Fruit fly (Drosophila melanogaster): ENCODE results near the gene Fadd.

Fadd gene

DNA sequence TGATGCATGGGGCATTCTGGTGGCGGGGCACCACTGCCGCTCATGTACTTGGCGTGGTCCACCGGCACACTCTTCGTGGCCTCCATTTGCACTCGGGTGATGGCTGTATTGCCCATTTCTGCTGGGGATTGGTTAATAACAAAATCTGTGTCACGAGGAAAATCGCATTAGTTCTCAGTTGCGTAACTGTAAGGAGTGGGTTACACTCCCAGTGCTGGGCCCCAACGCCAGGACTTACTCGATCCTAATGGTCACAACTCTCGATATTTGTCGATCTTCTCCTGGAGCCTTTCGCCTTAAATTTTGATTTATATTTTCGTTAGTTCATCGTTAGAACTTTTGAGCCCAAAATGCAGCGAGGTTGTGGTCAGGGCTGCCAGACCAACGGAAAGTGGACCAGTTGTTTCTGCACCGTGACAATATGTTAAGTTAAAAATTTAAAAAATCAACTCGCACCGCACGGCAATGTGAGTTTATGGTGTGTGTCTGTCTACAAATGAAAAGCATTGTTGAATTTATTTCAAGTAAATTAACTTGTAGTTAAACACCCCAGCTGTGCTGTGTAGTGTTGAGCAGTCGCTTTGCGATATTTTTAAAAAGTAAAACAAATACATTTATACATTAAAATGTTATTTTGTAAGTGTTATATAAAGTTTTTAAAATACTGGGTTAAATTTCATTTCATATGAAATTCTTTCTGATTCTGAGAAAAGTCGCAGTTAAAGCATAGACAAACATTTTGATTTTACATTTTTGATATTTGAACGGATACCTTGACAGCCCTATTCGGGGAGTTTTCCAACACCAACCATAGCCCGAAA lies 7.1 kb upstream of the Fadd start, which contains the start of the genes Cchl and ND-42 (continued):
- peak; percentile 52; the same call in 1 of the 3 replicates for TF ChIP-seq ase (GFP tag; IDR thresholded peaks at IDR 0.05)
- TF ChIP-seq CG2116 (GFP tag; optimal IDR thresholded peaks at IDR 0.05): peak; percentile 81
- TF ChIP-seq Taf1 (GFP tag; IDR thresholded peaks at IDR 0.05): no peak; the same call in 1 of the 2 replicates
- TF ChIP-seq aop (GFP tag; IDR thresholded peaks at IDR 0.05): no peak; the same call in 1 of the 2 replicates
- TF ChIP-seq sima (GFP tag; optimal IDR thresholded peaks at IDR 0.05): no peak
- TF ChIP-seq CG2199 (GFP tag; IDR thresholded peaks at IDR 0.05): 0 out of 3 replicates have a peak, but pooled peaks have one; percentile 38
- no peak for TF ChIP-seq Sox100B (GFP tag; optimal IDR thresholded peaks at IDR 0.05)
- peak; percentile 53 for TF ChIP-seq crc (GFP tag; optimal IDR thresholded peaks at IDR 0.05)
- TF ChIP-seq Myb (GFP tag; optimal IDR thresholded peaks at IDR 0.05): peak; percentile 55
- TF ChIP-seq Aef1 (GFP tag; IDR thresholded peaks at IDR 0.05): peak; percentile 73; the same call in 2 of the 3 replicates
- no peak for TF ChIP-seq sc (optimal IDR thresholded peaks at IDR 0.05)
- peak; percentile 68 for TF ChIP-seq sc (GFP tag; optimal IDR thresholded peaks at IDR 0.05)
- TF ChIP-seq gcm (GFP tag; optimal IDR thresholded peaks at IDR 0.05): peak; percentile 64
- TF ChIP-seq CG17359 (tag; optimal IDR thresholded peaks at IDR 0.05): peak; percentile 72
- TF ChIP-seq otp (GFP tag; IDR thresholded peaks at IDR 0.05): peak; percentile 42; the same call in 1 of the 3 replicates
- peak; percentile 81 for TF ChIP-seq CG8924 (tag; optimal IDR thresholded peaks at IDR 0.05)
- TF ChIP-seq CG10959 (GFP tag; IDR thresholded peaks at IDR 0.05): peak; percentile 11; the same call in 1 of the 2 replicates
- no peak for TF ChIP-seq Dip2 (GFP tag; IDR thresholded peaks at IDR 0.05)
- peak; percentile 79 for TF ChIP-seq NfI (GFP tag; optimal IDR thresholded peaks at IDR 0.05)
- no peak for TF ChIP-seq gem (tag; optimal IDR thresholded peaks at IDR 0.05)
- TF ChIP-seq sim (GFP tag; IDR thresholded peaks at IDR 0.05): no peak
- TF ChIP-seq gsb-n (tag; optimal IDR thresholded peaks at IDR 0.05): no peak
- TF ChIP-seq B-H2 (GFP tag; optimal IDR thresholded peaks at IDR 0.05): peak; percentile 88
- peak; percentile 47; the same call in 1 of the 3 replicates for TF ChIP-seq Mrtf (GFP tag; IDR thresholded peaks at IDR 0.05)
- no peak for TF ChIP-seq fd64A (GFP tag; optimal IDR thresholded peaks at IDR 0.05)
- TF ChIP-seq Hey (tag; optimal IDR thresholded peaks at IDR 0.05): no peak

DNA sequence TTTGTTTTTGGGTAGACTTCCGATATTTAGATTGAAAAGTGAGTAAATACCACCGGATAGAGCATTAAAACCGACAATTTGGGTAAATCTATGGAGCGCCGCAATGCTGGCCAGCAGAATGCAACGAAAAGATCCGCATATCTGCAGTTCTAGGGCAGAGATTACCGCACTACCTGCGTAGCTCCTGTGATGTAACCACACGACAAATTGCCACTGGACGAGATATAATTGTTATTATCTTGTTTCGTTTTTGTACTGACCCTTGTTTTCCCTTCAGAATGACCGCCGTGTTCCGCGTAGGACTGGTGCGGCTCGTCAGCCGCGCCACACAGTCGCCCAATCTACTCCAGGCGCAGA lies 6.5 kb upstream of the Fadd start:
- TF ChIP-seq ham (GFP tag; IDR thresholded peaks at IDR 0.05) (no peak), CG7372 (GFP tag; IDR thresholded peaks at IDR 0.05) (no peak), CG31365 (tag; optimal IDR thresholded peaks at IDR 0.05) (no peak), CG17568 (GFP tag; optimal IDR thresholded peaks at IDR 0.05) (no peak), H15 (GFP tag; IDR thresholded peaks at IDR 0.05) (no peak), Drgx (GFP tag; IDR thresholded peaks at IDR 0.05) (no peak), bsh (GFP tag; optimal IDR thresholded peaks at IDR 0.05) (no peak), Dbx (GFP tag; IDR thresholded peaks at IDR 0.05) (no peak), sob (GFP tag; IDR thresholded peaks at IDR 0.05) (no peak), crc (GFP tag; optimal IDR thresholded peaks at IDR 0.05) (no peak), CG16815 (GFP tag; optimal IDR thresholded peaks at IDR 0.05) (no peak), danr (GFP tag; IDR thresholded peaks at IDR 0.05) (no peak), knrl (GFP tag; IDR thresholded peaks at IDR 0.05; ENCODE audit: partially characterized antibody) (no peak), CG2120 (GFP tag; optimal IDR thresholded peaks at IDR 0.05) (no peak), gt (GFP tag; IDR thresholded peaks at IDR 0.05) (no peak), CG14710 (tag; optimal IDR thresholded peaks at IDR 0.05) (peak; percentile 3), CG10543 (GFP tag; optimal IDR thresholded peaks at IDR 0.05) (no peak), Ptx1 (GFP tag; IDR thresholded peaks at IDR 0.05) (no peak), NfI (GFP tag; optimal IDR thresholded peaks at IDR 0.05) (no peak), YL-1 (GFP tag; optimal IDR thresholded peaks at IDR 0.05) (peak; percentile 26), Ada2b (GFP tag; IDR thresholded peaks at IDR 0.05) (no peak), Sry-β (GFP tag; optimal IDR thresholded peaks at IDR 0.05) (no peak), sisA (GFP tag; IDR thresholded peaks at IDR 0.05) (no peak), dm (GFP tag; optimal IDR thresholded peaks at IDR 0.05) (no peak), jigr1 (GFP tag; IDR thresholded peaks at IDR 0.05) (no peak; the same call in 2 of the 3 replicates), HLH4C (GFP tag; IDR thresholded peaks at IDR 0.05; ENCODE audit: partially characterized antibody) (no peak), CG12744 (GFP tag; optimal IDR thresholded peaks at IDR 0.05) (no peak)

Data from whole organism, embryonic.